Fruit fly (Drosophila melanogaster) whole organism, embryonic: ENCODE data around the gene CG31358.

Experiments
- Abd-B ChIP-seq: fragments of 200-800 bp; sonication (Bioruptor generic); optimal IDR thresholded peaks from 2 replicates; lab custom pipeline; 2018; ENCODE audit warnings: missing biosample characterization, mild to moderate bottlenecking, missing genetic modification characterization, moderate library complexity
- CG11456 ChIP-seq: fragments of 200-800 bp; sonication (Bioruptor generic); IDR thresholded peaks from 3 replicates; pipeline ENCODE4 v1.3.6; 2022; ENCODE audit warnings: missing biosample characterization, missing genetic modification characterization
- CG11560 ChIP-seq: fragments of 200-800 bp; sonication (Bioruptor generic); IDR thresholded peaks from 3 replicates; pipeline ENCODE4 v1.3.6; 2022; ENCODE audit warnings: missing biosample characterization, missing genetic modification characterization
- CG12391 ChIP-seq: fragments of 200-800 bp; sonication (Bioruptor generic); optimal IDR thresholded peaks from 3 replicates; lab custom pipeline; 2018; ENCODE audit warnings: missing biosample characterization, mild to moderate bottlenecking, missing genetic modification characterization, moderate library complexity
- CG14050 ChIP-seq: fragments of 200-800 bp; sonication (Bioruptor generic); IDR thresholded peaks from 3 replicates; pipeline ENCODE4 v1.3.6; 2022; ENCODE audit warnings: missing biosample characterization, missing genetic modification characterization
- CG18011 ChIP-seq: fragments of 200-800 bp; sonication (Bioruptor generic); optimal IDR thresholded peaks from 2 replicates; lab custom pipeline; 2017; ENCODE audit warnings: missing biosample characterization, missing genetic modification characterization, mild to moderate bottlenecking, moderate library complexity, missing genotype
- CG2116 ChIP-seq: fragments of 200-800 bp; sonication (Bioruptor generic); optimal IDR thresholded peaks from 3 replicates; lab custom pipeline; 2018; ENCODE audit warnings: missing biosample characterization, mild to moderate bottlenecking, missing genetic modification characterization
- CG2129 ChIP-seq: fragments of 200-800 bp; sonication (Bioruptor generic); IDR thresholded peaks from 2 replicates; pipeline ENCODE4 v1.3.6; 2022; ENCODE audit warnings: missing biosample characterization, missing genetic modification characterization; ENCODE audit not compliant: partially characterized antibody
- CG2199 ChIP-seq: fragments of 200-800 bp; sonication (Bioruptor generic); IDR thresholded peaks from 3 replicates; pipeline ENCODE4 v1.3.6; 2022; ENCODE audit warnings: missing biosample characterization, missing genetic modification characterization
- CG2712 ChIP-seq: fragments of 200-800 bp; optimal IDR thresholded peaks from 3 replicates; lab custom pipeline; 2019; ENCODE audit warnings: missing biosample characterization, mild to moderate bottlenecking, missing genetic modification characterization, moderate library complexity
- CG2889 ChIP-seq: fragments of 200-800 bp; sonication (Bioruptor generic); IDR thresholded peaks from 3 replicates; pipeline ENCODE4 v1.3.6; 2022; ENCODE audit warnings: missing biosample characterization, missing genetic modification characterization
- CG32532 ChIP-seq: fragments of 200-800 bp; sonication (Bioruptor generic); IDR thresholded peaks from 2 replicates; pipeline ENCODE4 v1.3.6; 2022; ENCODE audit warnings: missing biosample characterization, missing genetic modification characterization
- CG34224 ChIP-seq: fragments of 200-800 bp; sonication (Bioruptor generic); IDR thresholded peaks from 3 replicates; pipeline ENCODE4 v1.3.6; 2022; ENCODE audit warnings: missing biosample characterization, missing genetic modification characterization; ENCODE audit not compliant: partially characterized antibody
- CG34422 ChIP-seq: fragments of 200-800 bp; sonication (Bioruptor generic); IDR thresholded peaks from 3 replicates; pipeline ENCODE4 v1.3.6; 2022; ENCODE audit warnings: missing biosample characterization, missing genetic modification characterization
- CG42726 ChIP-seq: fragments of 200-800 bp; sonication (Bioruptor generic); IDR thresholded peaks from 2 replicates; pipeline ENCODE4 v1.3.6; 2022; ENCODE audit warnings: missing biosample characterization, missing genetic modification characterization; ENCODE audit not compliant: partially characterized antibody
- CG6272 ChIP-seq: fragments of 200-800 bp; sonication (Bioruptor generic); IDR thresholded peaks from 2 replicates; pipeline ENCODE4 v1.3.6; 2022; ENCODE audit warnings: missing biosample characterization, missing genetic modification characterization
- CG8944 ChIP-seq: fragments of 200-800 bp; sonication (Bioruptor generic); optimal IDR thresholded peaks from 3 replicates; lab custom pipeline; 2016; ENCODE audit warnings: missing biosample characterization, missing genetic modification characterization
- CG9437 ChIP-seq: fragments of 200-800 bp; sonication (Bioruptor generic); optimal IDR thresholded peaks from 2 replicates; lab custom pipeline; 2018; ENCODE audit warnings: missing biosample characterization, mild to moderate bottlenecking, missing genetic modification characterization
- CoRest ChIP-seq: fragments of 200-800 bp; sonication (Bioruptor generic); optimal IDR thresholded peaks from 3 replicates; lab custom pipeline; 2018; ENCODE audit warnings: missing biosample characterization, mild to moderate bottlenecking, missing genetic modification characterization, moderate library complexity
- D19B ChIP-seq: fragments of 200-800 bp; sonication (Bioruptor generic); optimal IDR thresholded peaks from 2 replicates; lab custom pipeline; 2017; ENCODE audit warnings: missing biosample characterization, mild to moderate bottlenecking, missing genetic modification characterization
- Lim3 ChIP-seq: fragments of 200-800 bp; sonication (Bioruptor generic); IDR thresholded peaks from 2 replicates; pipeline ENCODE4 v1.3.6; 2022; ENCODE audit warnings: missing biosample characterization, missing genetic modification characterization
- MTF-1 ChIP-seq: fragments of 200-800 bp; sonication (Bioruptor generic); optimal IDR thresholded peaks from 2 replicates; lab custom pipeline; 2018; ENCODE audit warnings: missing biosample characterization, mild to moderate bottlenecking, missing genetic modification characterization, borderline replicate concordance
- Optix ChIP-seq: fragments of 200-800 bp; sonication (Bioruptor generic); IDR thresholded peaks from 3 replicates; pipeline ENCODE4 v1.3.6; 2022; ENCODE audit warnings: missing biosample characterization, missing genetic modification characterization
- Poxn ChIP-seq: fragments of 200-800 bp; sonication (Bioruptor generic); IDR thresholded peaks from 2 replicates; pipeline ENCODE4 v1.3.6; 2022; ENCODE audit warnings: missing biosample characterization, missing genetic modification characterization
- Stat92E ChIP-seq, 3 experiments: fragments of >200 bp in 2 of 3; fragments of 200-800 bp in 1 of 3; sonication (Bioruptor generic) in 1 of 3; optimal IDR thresholded peaks; 2 replicates each; lab custom pipeline; 2017 to 2019; ENCODE audit warnings: missing biosample characterization in 3 of 3, missing genetic modification characterization in 3 of 3, mild to moderate bottlenecking in 1 of 3, moderate library complexity in 1 of 3
- abd-A ChIP-seq: fragments of 200-800 bp; sonication (Bioruptor generic); optimal IDR thresholded peaks from 3 replicates; lab custom pipeline; 2019; ENCODE audit warnings: missing biosample characterization, mild to moderate bottlenecking, missing genetic modification characterization, moderate library complexity
- bigmax ChIP-seq: fragments of 200-800 bp; sonication (Bioruptor generic); optimal IDR thresholded peaks from 2 replicates; lab custom pipeline; 2018; ENCODE audit warnings: missing biosample characterization, mild to moderate bottlenecking, missing genetic modification characterization
- bowl ChIP-seq: fragments of 200-800 bp; sonication (Bioruptor generic); IDR thresholded peaks from 2 replicates; pipeline ENCODE4 v1.3.6; 2022; ENCODE audit warnings: missing biosample characterization, missing genetic modification characterization
- bsh ChIP-seq, 2 experiments: fragments of 200-800 bp; sonication (Bioruptor generic); optimal IDR thresholded peaks; 2 replicates each; lab custom pipeline; 2017 to 2018; ENCODE audit warnings: mild to moderate bottlenecking in 2 of 2, missing biosample characterization in 2 of 2, missing genetic modification characterization in 2 of 2, moderate library complexity in 1 of 2
- crol ChIP-seq: fragments of 200-800 bp; sonication (Bioruptor generic); IDR thresholded peaks from 2 replicates; pipeline ENCODE4 v1.3.6; 2022; ENCODE audit warnings: missing biosample characterization, missing genetic modification characterization
- esg ChIP-seq: fragments of 200-800 bp; sonication (Bioruptor generic); conservative IDR thresholded peaks from 2 replicates; pipeline ENCODE4 v1.3.6; 2022; ENCODE audit warnings: missing biosample characterization, missing genetic modification characterization
- ewg ChIP-seq: fragments of 200-800 bp; sonication (Bioruptor generic); optimal IDR thresholded peaks from 3 replicates; lab custom pipeline; 2017; ENCODE audit warnings: mild to moderate bottlenecking, missing biosample characterization, missing genetic modification reagents, missing genetic modification characterization
- gcm ChIP-seq: fragments of 200-800 bp; sonication (Bioruptor generic); optimal IDR thresholded peaks from 2 replicates; lab custom pipeline; 2019; ENCODE audit warnings: missing biosample characterization, mild to moderate bottlenecking, missing genetic modification characterization, moderate library complexity
- grn ChIP-seq: fragments of 200-800 bp; sonication (Bioruptor generic); optimal IDR thresholded peaks from 3 replicates; lab custom pipeline; 2017; ENCODE audit warnings: missing biosample characterization, missing genetic modification characterization
- inv ChIP-seq: fragments of 200-800 bp; sonication (Bioruptor generic); IDR thresholded peaks from 2 replicates; pipeline ENCODE4 v1.3.6; 2022; ENCODE audit warnings: missing biosample characterization, missing genetic modification characterization; ENCODE audit not compliant: partially characterized antibody
- maf-S ChIP-seq: fragments of 200-800 bp; sonication (Bioruptor generic); optimal IDR thresholded peaks from 2 replicates; lab custom pipeline; 2016; ENCODE audit warnings: missing biosample characterization, missing genetic modification characterization
- odd ChIP-seq: fragments of 200-800 bp; sonication (Bioruptor generic); optimal IDR thresholded peaks from 2 replicates; lab custom pipeline; 2017; ENCODE audit warnings: missing biosample characterization, mild to moderate bottlenecking, missing genetic modification characterization
- pho ChIP-seq: fragments of 200-800 bp; sonication (Bioruptor generic); optimal IDR thresholded peaks from 2 replicates; lab custom pipeline; 2016; ENCODE audit warnings: missing biosample characterization, missing genetic modification characterization
- slou ChIP-seq: fragments of 200-800 bp; sonication (Bioruptor generic); optimal IDR thresholded peaks from 3 replicates; lab custom pipeline; 2016; ENCODE audit warnings: missing biosample characterization, missing genetic modification characterization
- tgo ChIP-seq: fragments of 200-800 bp; sonication (Bioruptor generic); IDR thresholded peaks from 3 replicates; pipeline ENCODE4 v1.3.6; 2022; ENCODE audit warnings: missing biosample characterization, missing genetic modification characterization
- z ChIP-seq: fragments of 200-800 bp; sonication (Bioruptor generic); IDR thresholded peaks from 3 replicates; pipeline ENCODE4 v1.3.6; 2022; ENCODE audit warnings: missing biosample characterization, missing genetic modification characterization
- zfh1 ChIP-seq: fragments of 200-800 bp; sonication (Bioruptor generic); IDR thresholded peaks from 3 replicates; pipeline ENCODE4 v1.3.6; 2022; ENCODE audit warnings: missing biosample characterization, missing genetic modification characterization

Gene CG31358

dm6 chr3R:12010202-12010824 is 21.2 kb downstream of the CG31358 start, which contains the start of the genes KLHL18 and GCC185 (continued):
- TF ChIP-seq CG2712 (tag; lab: Kevin White, UChicago) (peak; percentile 85), CG11560 (peak; percentile 49; the same call in 1 of the 3 replicates), CoRest (peak; percentile 90), maf-S (GFP tag; lab: Kevin White, UChicago) (peak; percentile 62), CG2129 (GFP tag; lab: Robert Waterston, UW) (peak; percentile 56), D19B (GFP tag; lab: Kevin White, UChicago) (peak; percentile 45), CG9437 (GFP tag; lab: Kevin White, UChicago) (peak; percentile 23), Stat92E (GFP tag; optimal IDR thresholded peaks at IDR 0.05; lab: Kevin White, UChicago) (no peak), pho (peak; percentile 78), CG2116 (GFP tag; lab: Kevin White, UChicago) (peak; percentile 69), CG12391 (tag; lab: Kevin White, UChicago) (peak; percentile 86), Lim3 (GFP tag; lab: Robert Waterston, UW) (no peak), CG32532 (GFP tag; lab: Robert Waterston, UW) (peak; percentile 71), Optix (GFP tag; lab: Robert Waterston, UW) (no peak), esg (GFP tag; lab: Robert Waterston, UW) (peak; percentile 70), bsh (GFP tag; optimal IDR thresholded peaks at IDR 0.05; lab: Kevin White, UChicago) (peak in 1 of 2 experiments; percentile 61), CG6272 (GFP tag; lab: Robert Waterston, UW) (peak; percentile 84), z (GFP tag; lab: Robert Waterston, UW) (no peak), slou (GFP tag; lab: Kevin White, UChicago) (peak; percentile 65), CG18011 (GFP tag; lab: Kevin White, UChicago) (no peak), tgo (peak; percentile 69), ewg (GFP tag; lab: Kevin White, UChicago) (peak; percentile 45), MTF-1 (no peak), CG42726 (GFP tag; lab: Robert Waterston, UW) (0 out of 2 replicates have a peak, but pooled peaks have one; percentile 37), zfh1 (peak; percentile 56; the same call in 1 of the 3 replicates), CG8944 (GFP tag; lab: Kevin White, UChicago) (peak; percentile 60), CG34224 (GFP tag; lab: Robert Waterston, UW) (peak; percentile 62; the same call in 1 of the 3 replicates), abd-A (tag; lab: Kevin White, UChicago) (no peak), odd (GFP tag; lab: Kevin White, UChicago) (no peak), Poxn (GFP tag; lab: Robert Waterston, UW) (peak; percentile 16; the same call in 1 of the 2 replicates), bigmax (GFP tag; lab: Kevin White, UChicago) (no peak), Abd-B (GFP tag; lab: Kevin White, UChicago) (peak; percentile 92), grn (GFP tag; lab: Kevin White, UChicago) (peak; percentile 32), inv (peak; percentile 79), CG34422 (GFP tag; lab: Robert Waterston, UW) (peak; percentile 81; the same call in 2 of the 3 replicates)

- no peak for TF ChIP-seq CG2889
- no peak for TF ChIP-seq bigmax (GFP tag; lab: Kevin White, UChicago)
- TF ChIP-seq crol (GFP tag; lab: Robert Waterston, UW), result peak; percentile 45
- peak; percentile 87 for TF ChIP-seq gcm (GFP tag; lab: Kevin White, UChicago)
- no peak for TF ChIP-seq CG14050 (GFP tag; lab: Robert Waterston, UW)
- 0 out of 3 replicates have a peak, but pooled peaks have one; percentile 56 for TF ChIP-seq CG2199 (GFP tag; lab: Robert Waterston, UW)
- TF ChIP-seq CG11456 (GFP tag; lab: Robert Waterston, UW), result 0 out of 3 replicates have a peak, but pooled peaks have one; percentile 25
- 0 out of 2 replicates have a peak, but pooled peaks have one; percentile 12 for TF ChIP-seq bowl (GFP tag; lab: Robert Waterston, UW)
These were observed 25.1 kb downstream of the CG31358 start for dm6 chr3R:12006417-12006816.
